Fruit fly (Drosophila melanogaster) whole organism, adult: ENCODE measurements around the gene CG31752.

Source experiments
- CG11617 ChIP-seq: fragments of 200-800 bp; sonication (Bioruptor generic); optimal IDR thresholded peaks from 2 replicates; lab custom pipeline; 2017; ENCODE audit warnings: mild to moderate bottlenecking, missing biosample characterization, missing genetic modification reagents, missing genetic modification characterization
- CG12768 ChIP-seq: fragments of 200-800 bp; sonication (Bioruptor generic); optimal IDR thresholded peaks from 2 replicates; lab custom pipeline; 2017; ENCODE audit warnings: missing biosample characterization, missing genetic modification characterization, mild to moderate bottlenecking, moderate library complexity, missing genetic modification reagents
- CG14711 ChIP-seq: fragments of 200-800 bp; sonication (Bioruptor generic); optimal IDR thresholded peaks from 2 replicates; lab custom pipeline; 2018; ENCODE audit warnings: missing biosample characterization, mild to moderate bottlenecking, missing genetic modification characterization, moderate library complexity
- CG1620 ChIP-seq: fragments of 200-800 bp; sonication (Bioruptor generic); optimal IDR thresholded peaks from 2 replicates; lab custom pipeline; 2016; ENCODE audit warnings: missing biosample characterization, missing genetic modification characterization
- CG33017 ChIP-seq: fragments of 200-800 bp; sonication (Bioruptor generic); optimal IDR thresholded peaks from 2 replicates; lab custom pipeline; 2018; ENCODE audit warnings: missing biosample characterization, mild to moderate bottlenecking, missing genetic modification characterization, moderate library complexity
- CG5204 ChIP-seq: fragments of 200-800 bp; sonication (Bioruptor generic); optimal IDR thresholded peaks from 2 replicates; lab custom pipeline; 2016; ENCODE audit warnings: missing biosample characterization, missing genetic modification characterization
- CG7045 ChIP-seq: fragments of 200-800 bp; sonication (Bioruptor generic); optimal IDR thresholded peaks from 2 replicates; lab custom pipeline; 2017; ENCODE audit warnings: missing biosample characterization, mild to moderate bottlenecking, missing genetic modification characterization
- CG7101 ChIP-seq: fragments of 200-800 bp; sonication (Bioruptor generic); optimal IDR thresholded peaks from 2 replicates; lab custom pipeline; 2018; ENCODE audit warnings: missing biosample characterization, mild to moderate bottlenecking, missing genetic modification characterization, moderate library complexity
- Clk ChIP-seq: fragments of 200-800 bp; sonication (Bioruptor generic); optimal IDR thresholded peaks from 2 replicates; lab custom pipeline; 2017; ENCODE audit warnings: missing biosample characterization, missing genetic modification characterization
- Crg-1 ChIP-seq: fragments of 200-800 bp; sonication (Bioruptor generic); optimal IDR thresholded peaks from 2 replicates; lab custom pipeline; 2016; ENCODE audit warnings: missing biosample characterization, missing genetic modification characterization
- Hr96 ChIP-seq: fragments of 200-800 bp; sonication (Bioruptor generic); optimal IDR thresholded peaks from 2 replicates; lab custom pipeline; 2016; ENCODE audit warnings: missing biosample characterization, missing genetic modification characterization
- Mnt ChIP-seq: fragments of 200-800 bp; sonication (Bioruptor generic); optimal IDR thresholded peaks from 2 replicates; lab custom pipeline; 2016; ENCODE audit warnings: missing biosample characterization, mild to moderate bottlenecking, missing genetic modification characterization
- bab1 ChIP-seq: fragments of 200-800 bp; sonication (Bioruptor generic); optimal IDR thresholded peaks from 3 replicates; lab custom pipeline; 2019; ENCODE audit warnings: missing biosample characterization, mild to moderate bottlenecking, missing genetic modification characterization, moderate library complexity
- cic ChIP-seq: fragments of 200-800 bp; sonication (Bioruptor generic); optimal IDR thresholded peaks from 2 replicates; lab custom pipeline; 2017; ENCODE audit warnings: missing biosample characterization, mild to moderate bottlenecking, missing genetic modification characterization, moderate library complexity
- cnc ChIP-seq, 2 experiments: fragments of >200 bp; optimal IDR thresholded peaks; 2 replicates each; lab custom pipeline; 2017
- kay ChIP-seq: fragments of 200-800 bp; sonication (Bioruptor generic); peaks from one replicate; lab custom pipeline; 2016; ENCODE audit warnings: missing biosample characterization, missing genetic modification characterization, borderline replicate concordance
- ovo ChIP-seq: fragments of 200-800 bp; sonication (Bioruptor generic); optimal IDR thresholded peaks from 2 replicates; lab custom pipeline; 2016; ENCODE audit warnings: missing biosample characterization, missing genetic modification characterization
- pad ChIP-seq: fragments of 200-800 bp; sonication (Bioruptor generic); optimal IDR thresholded peaks from 3 replicates; lab custom pipeline; 2017; ENCODE audit warnings: missing biosample characterization, missing genetic modification characterization, mild to moderate bottlenecking, moderate library complexity, missing genetic modification reagents
- tj ChIP-seq: fragments of 200-800 bp; sonication (Bioruptor generic); optimal IDR thresholded peaks from 3 replicates; lab custom pipeline; 2017; ENCODE audit warnings: missing biosample characterization, mild to moderate bottlenecking, missing genetic modification characterization, moderate library complexity
- toe ChIP-seq: fragments of 200-800 bp; sonication (Bioruptor generic); optimal IDR thresholded peaks from 2 replicates; lab custom pipeline; 2016; ENCODE audit warnings: missing biosample characterization, missing genetic modification characterization

CG31752 gene

dm6 chr2L:18841210-18841609 lies at the start of gene CG31752:
TSS of gene CG31752 (minus strand) at chr2L:18841310.
- no peak for TF ChIP-seq kay (GFP tag; lab: Kevin White, UChicago)
- no peak for TF ChIP-seq Mnt
- TF ChIP-seq CG7101 (tag; lab: Kevin White, UChicago), result no peak
- TF ChIP-seq CG1620, result no peak
- no peak for TF ChIP-seq Hr96
- TF ChIP-seq CG5204 (GFP tag; lab: Kevin White, UChicago), result no peak
- TF ChIP-seq CG11617 (GFP tag; lab: Kevin White, UChicago), result no peak
- no peak for TF ChIP-seq CG12768 (GFP tag; lab: Kevin White, UChicago)
- no peak for TF ChIP-seq CG7045 (GFP tag; lab: Kevin White, UChicago)
- TF ChIP-seq cnc (optimal IDR thresholded peaks at IDR 0.05; lab: Kevin White, UChicago), result no peak

dm6 chr2L:18890087-18890486 lies 49.0 kb upstream of the CG31752 start:
- no peak for TF ChIP-seq CG7045 (GFP tag; lab: Kevin White, UChicago)
- no peak for TF ChIP-seq CG14711 (tag; lab: Kevin White, UChicago)
- no peak for TF ChIP-seq Clk (GFP tag; lab: Kevin White, UChicago)
- no peak for TF ChIP-seq cnc (optimal IDR thresholded peaks at IDR 0.05; lab: Kevin White, UChicago)
- TF ChIP-seq Hr96, result no peak
- no peak for TF ChIP-seq pad (GFP tag; lab: Kevin White, UChicago)
- no peak for TF ChIP-seq tj (GFP tag; lab: Kevin White, UChicago)
- TF ChIP-seq kay (GFP tag; lab: Kevin White, UChicago), result no peak
- no peak for TF ChIP-seq cic (GFP tag; lab: Kevin White, UChicago)
- TF ChIP-seq CG1620, result no peak
- no peak for TF ChIP-seq ovo
- TF ChIP-seq CG33017 (tag; lab: Kevin White, UChicago), result no peak
- no peak for TF ChIP-seq bab1 (GFP tag; lab: Kevin White, UChicago)
- no peak for TF ChIP-seq CG7101 (tag; lab: Kevin White, UChicago)
- no peak for TF ChIP-seq toe (GFP tag; lab: Kevin White, UChicago)
- TF ChIP-seq Crg-1, result no peak
- no peak for TF ChIP-seq CG11617 (GFP tag; lab: Kevin White, UChicago)
- TF ChIP-seq Mnt, result no peak
- TF ChIP-seq CG12768 (GFP tag; lab: Kevin White, UChicago), result no peak
- no peak for TF ChIP-seq CG5204 (GFP tag; lab: Kevin White, UChicago)

dm6 chr2L:18889311-18889710 lies 48.2 kb upstream of the CG31752 start:
- no peak for TF ChIP-seq bab1 (GFP tag; lab: Kevin White, UChicago)
- no peak for TF ChIP-seq tj (GFP tag; lab: Kevin White, UChicago)
- no peak for TF ChIP-seq CG33017 (tag; lab: Kevin White, UChicago)
- TF ChIP-seq Crg-1, result no peak
- no peak for TF ChIP-seq ovo
- no peak for TF ChIP-seq CG12768 (GFP tag; lab: Kevin White, UChicago)
- no peak for TF ChIP-seq CG11617 (GFP tag; lab: Kevin White, UChicago)
- TF ChIP-seq CG1620, result no peak
- no peak for TF ChIP-seq Clk (GFP tag; lab: Kevin White, UChicago)
- no peak for TF ChIP-seq CG14711 (tag; lab: Kevin White, UChicago)
- TF ChIP-seq cnc (optimal IDR thresholded peaks at IDR 0.05; lab: Kevin White, UChicago), result no peak

dm6 chr2L:18886904-18887303 lies 45.8 kb upstream of the CG31752 start:
- TF ChIP-seq CG1620 (no peak), tj (GFP tag; lab: Kevin White, UChicago) (no peak), cnc (optimal IDR thresholded peaks at IDR 0.05; lab: Kevin White, UChicago) (no peak), CG7101 (tag; lab: Kevin White, UChicago) (no peak), CG12768 (GFP tag; lab: Kevin White, UChicago) (no peak), bab1 (GFP tag; lab: Kevin White, UChicago) (no peak), CG14711 (tag; lab: Kevin White, UChicago) (no peak), Crg-1 (no peak), ovo (no peak), Clk (GFP tag; lab: Kevin White, UChicago) (no peak), CG33017 (tag; lab: Kevin White, UChicago) (no peak), CG5204 (GFP tag; lab: Kevin White, UChicago) (no peak), Mnt (no peak), cic (GFP tag; lab: Kevin White, UChicago) (no peak), CG11617 (GFP tag; lab: Kevin White, UChicago) (no peak), CG7045 (GFP tag; lab: Kevin White, UChicago) (no peak), toe (GFP tag; lab: Kevin White, UChicago) (no peak), kay (GFP tag; lab: Kevin White, UChicago) (no peak), Hr96 (no peak), pad (GFP tag; lab: Kevin White, UChicago) (no peak)

dm6 chr2L:18884783-18885182 lies 43.7 kb upstream of the CG31752 start:
- no peak for TF ChIP-seq CG14711 (tag; lab: Kevin White, UChicago)
- no peak for TF ChIP-seq CG7045 (GFP tag; lab: Kevin White, UChicago)
- TF ChIP-seq CG7101 (tag; lab: Kevin White, UChicago), result no peak
- no peak for TF ChIP-seq tj (GFP tag; lab: Kevin White, UChicago)
- no peak for TF ChIP-seq toe (GFP tag; lab: Kevin White, UChicago)
- TF ChIP-seq cnc (optimal IDR thresholded peaks at IDR 0.05; lab: Kevin White, UChicago), result no peak
- no peak for TF ChIP-seq CG33017 (tag; lab: Kevin White, UChicago)
- no peak for TF ChIP-seq Clk (GFP tag; lab: Kevin White, UChicago)
- no peak for TF ChIP-seq Crg-1
- no peak for TF ChIP-seq Mnt
- TF ChIP-seq kay (GFP tag; lab: Kevin White, UChicago), result no peak
- no peak for TF ChIP-seq Hr96
- TF ChIP-seq pad (GFP tag; lab: Kevin White, UChicago), result no peak

dm6 chr2L:18882734-18883133 lies 41.6 kb upstream of the CG31752 start:
- TF ChIP-seq Mnt, result no peak
- TF ChIP-seq Crg-1, result no peak
- TF ChIP-seq CG33017 (tag; lab: Kevin White, UChicago), result no peak
- no peak for TF ChIP-seq CG12768 (GFP tag; lab: Kevin White, UChicago)
- TF ChIP-seq CG1620, result no peak
- no peak for TF ChIP-seq CG11617 (GFP tag; lab: Kevin White, UChicago)
- TF ChIP-seq pad (GFP tag; lab: Kevin White, UChicago), result no peak
- no peak for TF ChIP-seq toe (GFP tag; lab: Kevin White, UChicago)
